Worm (Caenorhabditis elegans) whole organism, L3 larva: ENCODE measurements around the gene zhit-2.
A peak's percentile ranks its signal among the peaks of the same experiment; 100 is the strongest.

Source experiments
- R02D3.7 ChIP-seq: fragments of 150-350 bp; optimal IDR thresholded peaks from 2 replicates; lab custom pipeline; 2014; ENCODE audit warnings: missing biosample characterization, missing genetic modification characterization
- ZK546.5 ChIP-seq: sonication (generic microtip); optimal IDR thresholded peaks from 2 replicates; lab custom pipeline; 2017; ENCODE audit warnings: missing biosample characterization, missing genetic modification characterization
- aly-2 ChIP-seq: fragments of 150-350 bp; optimal IDR thresholded peaks from 2 replicates; lab custom pipeline; 2014; ENCODE audit warnings: missing biosample characterization, missing genetic modification characterization
- ama-1 ChIP-seq: fragments of 150-350 bp; optimal IDR thresholded peaks from 2 replicates; lab custom pipeline; 2018
- ceh-16 ChIP-seq: sonication (generic microtip); optimal IDR thresholded peaks from 2 replicates; lab custom pipeline; 2017; ENCODE audit warnings: missing biosample characterization, missing genetic modification characterization
- ceh-28 ChIP-seq: fragments of 150-350 bp; optimal IDR thresholded peaks from 2 replicates; lab custom pipeline; 2014; ENCODE audit warnings: missing biosample characterization, missing genetic modification reagents, missing genetic modification characterization
- ceh-82 ChIP-seq: fragments of 150-350 bp; optimal IDR thresholded peaks from 2 replicates; lab custom pipeline; 2014; ENCODE audit warnings: missing biosample characterization, missing genetic modification characterization
- ceh-9 ChIP-seq: sonication (generic microtip); optimal IDR thresholded peaks from 2 replicates; lab custom pipeline; 2018; ENCODE audit warnings: missing biosample characterization, missing genetic modification characterization
- daf-12 ChIP-seq: fragments of 150-350 bp; optimal IDR thresholded peaks from 2 replicates; lab custom pipeline; 2014; ENCODE audit warnings: missing biosample characterization, missing genetic modification reagents, missing genetic modification characterization
- egl-27 ChIP-seq: sonication (generic microtip); optimal IDR thresholded peaks from 4 replicates; lab custom pipeline; 2017; ENCODE audit warnings: missing biosample characterization, missing genetic modification reagents, missing genetic modification characterization
- elt-1 ChIP-seq: fragments of 150-350 bp; optimal IDR thresholded peaks from 2 replicates; lab custom pipeline; 2014; ENCODE audit warnings: missing biosample characterization, missing genetic modification characterization
- elt-2 ChIP-seq: sonication (generic microtip); optimal IDR thresholded peaks from 2 replicates; lab custom pipeline; 2016; ENCODE audit warnings: missing genetic modification reagents, mild to moderate bottlenecking, missing genetic modification characterization, missing compliant biosample characterization
- elt-3 ChIP-seq, 3 experiments: fragments of 150-350 bp in 1 of 3; sonication (generic microtip) in 2 of 3; optimal IDR thresholded peaks; 2 replicates in 2 of 3; 4 replicates in 1 of 3; lab custom pipeline; 2014 to 2017; ENCODE audit warnings: missing biosample characterization in 3 of 3, missing genetic modification characterization in 3 of 3
- eor-1 ChIP-seq, 2 experiments: fragments of 150-350 bp; optimal IDR thresholded peaks; 2 replicates each; lab custom pipeline; 2014 to 2018; ENCODE audit warnings: missing biosample characterization in 2 of 2, missing genetic modification characterization in 2 of 2
- fkh-10 ChIP-seq: sonication (generic microtip); optimal IDR thresholded peaks from 2 replicates; lab custom pipeline; 2017; ENCODE audit warnings: missing biosample characterization, missing genetic modification reagents, missing genetic modification characterization
- fkh-2 ChIP-seq: fragments of 150-350 bp; optimal IDR thresholded peaks from 2 replicates; lab custom pipeline; 2014; ENCODE audit warnings: missing biosample characterization, missing genetic modification reagents, missing genetic modification characterization
- fos-1 ChIP-seq: fragments of 150-350 bp; optimal IDR thresholded peaks from 2 replicates; lab custom pipeline; 2014; ENCODE audit warnings: missing biosample characterization, missing genetic modification characterization
- hmg-11 ChIP-seq: sonication (generic microtip); optimal IDR thresholded peaks from 2 replicates; lab custom pipeline; 2016; ENCODE audit warnings: missing genetic modification characterization, missing compliant biosample characterization
- jun-1 ChIP-seq: fragments of 150-350 bp; optimal IDR thresholded peaks from 2 replicates; lab custom pipeline; 2014; ENCODE audit warnings: missing biosample characterization, missing genetic modification reagents, missing genetic modification characterization
- lin-15B ChIP-seq: fragments of 150-350 bp; optimal IDR thresholded peaks from 2 replicates; lab custom pipeline; 2014; ENCODE audit warnings: missing biosample characterization, missing genetic modification characterization
- lin-39 ChIP-seq: fragments of 150-350 bp; optimal IDR thresholded peaks from 2 replicates; lab custom pipeline; 2018; ENCODE audit warnings: missing biosample characterization, missing genetic modification reagents, missing genetic modification characterization
- lsy-12 ChIP-seq: sonication (generic microtip); optimal IDR thresholded peaks from 2 replicates; lab custom pipeline; 2016; ENCODE audit warnings: mild to moderate bottlenecking, missing genetic modification characterization, missing compliant biosample characterization
- mdl-1 ChIP-seq: fragments of 150-350 bp; optimal IDR thresholded peaks from 2 replicates; lab custom pipeline; 2014; ENCODE audit warnings: missing biosample characterization, missing genetic modification characterization
- mml-1 ChIP-seq: fragments of 150-350 bp; sonication (generic microtip); optimal IDR thresholded peaks from 3 replicates; lab custom pipeline; 2014; ENCODE audit warnings: missing biosample characterization, missing genetic modification characterization
- nfya-1 ChIP-seq: sonication (generic microtip); optimal IDR thresholded peaks from 2 replicates; lab custom pipeline; 2017; ENCODE audit warnings: missing genetic modification characterization, mild to moderate bottlenecking, missing compliant biosample characterization, antibody characterized with exemption, moderate library complexity; ENCODE audit not compliant: insufficient read depth
- nhr-11 ChIP-seq: fragments of 150-350 bp; optimal IDR thresholded peaks from 2 replicates; lab custom pipeline; 2014; ENCODE audit warnings: missing biosample characterization, missing genetic modification characterization
- nhr-23 ChIP-seq: fragments of 150-350 bp; optimal IDR thresholded peaks from 2 replicates; lab custom pipeline; 2014; ENCODE audit warnings: missing biosample characterization, missing genetic modification reagents, missing genetic modification characterization
- nhr-25 ChIP-seq: sonication (generic microtip); optimal IDR thresholded peaks from 2 replicates; lab custom pipeline; 2017; ENCODE audit warnings: missing biosample characterization, missing genetic modification characterization
- nhr-28 ChIP-seq: fragments of 150-350 bp; optimal IDR thresholded peaks from 2 replicates; lab custom pipeline; 2014; ENCODE audit warnings: missing biosample characterization, missing genetic modification characterization
- nhr-43 ChIP-seq: sonication (generic microtip); optimal IDR thresholded peaks from 2 replicates; lab custom pipeline; 2016; ENCODE audit warnings: mild to moderate bottlenecking, missing genetic modification characterization, missing compliant biosample characterization; ENCODE audit not compliant: poor library complexity, severe bottlenecking
- nhr-67 ChIP-seq: fragments of 150-350 bp; optimal IDR thresholded peaks from 2 replicates; lab custom pipeline; 2014; ENCODE audit warnings: missing biosample characterization, missing genetic modification characterization
- nhr-76 ChIP-seq: fragments of 150-350 bp; sonication (generic microtip); optimal IDR thresholded peaks from 5 replicates; lab custom pipeline; 2014; ENCODE audit warnings: missing biosample characterization, missing genetic modification characterization
- nhr-77 ChIP-seq: fragments of 150-350 bp; optimal IDR thresholded peaks from 2 replicates; lab custom pipeline; 2014; ENCODE audit warnings: missing biosample characterization, missing genetic modification characterization
- pha-4 ChIP-seq: fragments of 150-350 bp; optimal IDR thresholded peaks from 2 replicates; lab custom pipeline; 2014; ENCODE audit warnings: missing biosample characterization, missing genetic modification reagents, missing genetic modification characterization
- pqm-1 ChIP-seq: fragments of 150-350 bp; optimal IDR thresholded peaks from 2 replicates; lab custom pipeline; 2017; ENCODE audit warnings: missing biosample characterization, missing genetic modification characterization, inconsistent platforms
- sea-2 ChIP-seq: fragments of 150-350 bp; sonication (generic microtip); optimal IDR thresholded peaks from 4 replicates; lab custom pipeline; 2014; ENCODE audit warnings: missing biosample characterization, missing genetic modification reagents, missing genetic modification characterization
- skn-1 ChIP-seq: fragments of 150-350 bp; optimal IDR thresholded peaks from 2 replicates; lab custom pipeline; 2014; ENCODE audit warnings: missing biosample characterization, missing genetic modification characterization
- snpc-4 ChIP-seq: fragments of 150-350 bp; optimal IDR thresholded peaks from 2 replicates; lab custom pipeline; 2014; ENCODE audit warnings: missing biosample characterization, missing genetic modification characterization
- tbx-2 ChIP-seq: sonication (generic microtip); optimal IDR thresholded peaks from 2 replicates; lab custom pipeline; 2016; ENCODE audit warnings: mild to moderate bottlenecking, missing genetic modification characterization, missing compliant biosample characterization
- unc-39 ChIP-seq: sonication (generic microtip); optimal IDR thresholded peaks from 4 replicates; lab custom pipeline; 2017; ENCODE audit warnings: missing biosample characterization, missing genetic modification characterization
- unc-62 ChIP-seq: fragments of 150-350 bp; sonication (generic microtip); optimal IDR thresholded peaks from 4 replicates; lab custom pipeline; 2014; ENCODE audit warnings: missing biosample characterization, missing genetic modification reagents, missing genetic modification characterization
- zag-1 ChIP-seq: fragments of 150-350 bp; optimal IDR thresholded peaks from 2 replicates; lab custom pipeline; 2014; ENCODE audit warnings: missing biosample characterization, missing genetic modification characterization
- ztf-4 ChIP-seq: fragments of 150-350 bp; optimal IDR thresholded peaks from 2 replicates; lab custom pipeline; 2014; ENCODE audit warnings: missing biosample characterization, missing genetic modification characterization

zhit-2 gene

DNA sequence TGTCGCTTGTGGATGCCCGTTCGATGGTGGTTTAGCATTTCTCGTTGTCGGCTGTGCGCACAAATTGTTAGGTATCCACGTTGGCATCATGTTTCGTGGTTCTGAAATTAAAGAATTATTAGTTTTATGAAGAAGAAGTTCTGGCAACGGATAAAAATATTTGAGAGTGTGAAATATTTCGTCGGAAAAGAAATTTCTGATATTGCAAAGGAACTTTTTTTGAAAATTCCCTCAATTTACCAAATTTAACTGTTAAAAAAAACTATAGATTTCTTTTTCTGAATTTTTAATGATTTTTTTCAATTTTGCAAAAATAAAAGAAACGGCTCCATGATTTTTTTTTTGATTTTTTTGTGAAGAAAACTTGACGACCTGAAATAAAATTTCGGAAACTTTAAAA lies 16.2 kb downstream of the zhit-2 start, which contains the start of gene mpk-1:
Gene mpk-1 (minus strand): TSS at position 101 of the 400 bp plus-strand sequence.
- no peak for TF ChIP-seq nhr-25 (tag; lab: Kevin White, UChicago)
- no peak for TF ChIP-seq zag-1
- TF ChIP-seq unc-62 = no peak
- no peak for TF ChIP-seq aly-2
- no peak for TF ChIP-seq lsy-12 (tag; lab: Kevin White, UChicago)
- TF ChIP-seq egl-27 (tag; lab: Kevin White, UChicago) = no peak
- no peak for TF ChIP-seq pqm-1
- no peak for TF ChIP-seq nfya-1 (tag; lab: Kevin White, UChicago)
- TF ChIP-seq ztf-4 (tag; lab: Kevin White, UChicago) = no peak
- TF ChIP-seq ceh-9 (tag; lab: Kevin White, UChicago) = no peak
- TF ChIP-seq mml-1 (tag; lab: Kevin White, UChicago) = no peak
- no peak for TF ChIP-seq ZK546.5 (tag; lab: Kevin White, UChicago)
- TF ChIP-seq ceh-28 (tag; lab: Kevin White, UChicago) = no peak
- TF ChIP-seq nhr-11 (tag; lab: Kevin White, UChicago) = no peak
- no peak for TF ChIP-seq fkh-10
- TF ChIP-seq ceh-82 = no peak
- TF ChIP-seq nhr-43 (tag; lab: Kevin White, UChicago) = no peak
- no peak for TF ChIP-seq pha-4 (tag; lab: Kevin White, UChicago)
- no peak for TF ChIP-seq fkh-2 (tag; lab: Kevin White, UChicago)

DNA sequence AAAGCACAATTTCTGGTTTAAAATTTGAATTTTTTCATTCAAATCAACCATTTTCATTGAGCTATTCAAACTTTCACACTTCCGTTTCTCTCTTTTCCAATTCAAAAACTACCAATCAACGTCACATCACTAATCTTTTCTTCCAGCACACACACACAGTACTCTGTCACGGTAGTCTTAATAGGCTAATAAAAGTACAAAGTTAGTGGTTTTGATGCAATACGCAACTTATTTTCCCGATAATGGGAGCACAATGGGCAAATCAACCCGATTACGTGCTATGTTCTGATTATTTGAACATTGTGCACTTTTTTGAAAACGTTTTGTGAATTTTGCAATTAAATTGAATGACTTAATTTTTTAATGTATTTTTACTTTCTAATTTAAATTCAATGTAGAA lies 16.8 kb downstream of the zhit-2 start:
- no peak for TF ChIP-seq elt-3 (tag; optimal IDR thresholded peaks at IDR 0.05; lab: Kevin White, UChicago)
- peak; percentile 56 for TF ChIP-seq pqm-1
- TF ChIP-seq elt-2 (tag; lab: Kevin White, UChicago) = peak; percentile 75
- TF ChIP-seq unc-39 = no peak
- peak; percentile 30 for TF ChIP-seq nfya-1 (tag; lab: Kevin White, UChicago)
- no peak for TF ChIP-seq jun-1 (tag; lab: Kevin White, UChicago)
- no peak for TF ChIP-seq ama-1 (lab: Kevin White, UChicago)
- TF ChIP-seq, all 47 proteins: peak for 3

- no peak for TF ChIP-seq pha-4 (tag; lab: Kevin White, UChicago)
- TF ChIP-seq mdl-1 (tag; lab: Kevin White, UChicago) = no peak
- TF ChIP-seq eor-1 (tag; optimal IDR thresholded peaks at IDR 0.05; lab: Kevin White, UChicago) = no peak
- no peak for TF ChIP-seq ama-1 (lab: Kevin White, UChicago)
- peak; percentile 5 for TF ChIP-seq hmg-11 (tag; lab: Kevin White, UChicago)
- no peak for TF ChIP-seq lin-39 (tag; lab: Kevin White, UChicago)
These were observed 19.5 kb downstream of the zhit-2 start for ce11 chrIII:4224722-4225121.

DNA sequence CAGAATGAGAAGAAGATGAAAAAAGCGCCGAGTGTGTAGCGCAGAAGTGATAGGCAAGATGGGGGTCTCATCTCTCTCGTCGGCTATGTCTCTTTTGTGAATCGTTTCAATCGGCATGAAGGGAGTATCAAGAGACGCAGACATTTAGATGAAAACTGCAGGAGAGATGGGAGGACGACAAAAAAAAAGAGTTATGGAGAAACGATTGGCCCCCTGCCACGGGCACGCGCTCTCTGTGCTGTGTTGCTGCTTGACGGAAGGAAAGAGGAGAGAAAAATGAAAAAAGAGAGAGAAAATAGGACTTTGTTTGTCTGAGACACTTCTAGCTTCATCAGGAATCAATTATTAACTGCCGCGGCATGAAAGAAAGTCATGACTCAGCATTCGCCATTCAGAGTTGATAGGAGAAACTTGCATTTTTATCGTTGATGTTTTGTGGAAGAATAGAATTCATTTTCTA lies 20.5 kb downstream of the zhit-2 start:
- TF ChIP-seq mdl-1 (tag; lab: Kevin White, UChicago) = peak; percentile 81
- TF ChIP-seq fkh-10 = no peak
- no peak for TF ChIP-seq daf-12 (tag; lab: Kevin White, UChicago)
- peak; percentile 26 for TF ChIP-seq nhr-23 (tag; lab: Kevin White, UChicago)
- TF ChIP-seq fkh-2 (tag; lab: Kevin White, UChicago) = peak; percentile 41
- no peak for TF ChIP-seq nhr-77
- peak; percentile 81 for TF ChIP-seq pha-4 (tag; lab: Kevin White, UChicago)
- peak; percentile 74 for TF ChIP-seq skn-1
- peak; percentile 93 for TF ChIP-seq jun-1 (tag; lab: Kevin White, UChicago)
- TF ChIP-seq lsy-12 (tag; lab: Kevin White, UChicago) = peak; percentile 2
- peak; percentile 86 for TF ChIP-seq elt-2 (tag; lab: Kevin White, UChicago)
- peak; percentile 14 for TF ChIP-seq unc-39
- peak; percentile 38 for TF ChIP-seq sea-2 (GFP tag; lab: Kevin White, UChicago)
- TF ChIP-seq ceh-9 (tag; lab: Kevin White, UChicago) = no peak
- TF ChIP-seq R02D3.7 (tag; lab: Kevin White, UChicago) = peak; percentile 35
- peak; percentile 88 for TF ChIP-seq nhr-11 (tag; lab: Kevin White, UChicago)
- peak; percentile 49 for TF ChIP-seq unc-62
- no peak for TF ChIP-seq ZK546.5 (tag; lab: Kevin White, UChicago)
- TF ChIP-seq fos-1 (tag; lab: Kevin White, UChicago) = peak; percentile 45
- peak; percentile 48 for TF ChIP-seq elt-1 (tag; lab: Kevin White, UChicago)
- no peak for TF ChIP-seq nhr-67 (tag; lab: Kevin White, UChicago)
- TF ChIP-seq eor-1 (tag; optimal IDR thresholded peaks at IDR 0.05; lab: Kevin White, UChicago) = no peak
- TF ChIP-seq ceh-28 (tag; lab: Kevin White, UChicago) = peak; percentile 27
- TF ChIP-seq hmg-11 (tag; lab: Kevin White, UChicago) = peak; percentile 92
- no peak for TF ChIP-seq aly-2
- no peak for TF ChIP-seq nhr-76 (tag; lab: Kevin White, UChicago)
- peak; percentile 28 for TF ChIP-seq ceh-82
- no peak for TF ChIP-seq ztf-4 (tag; lab: Kevin White, UChicago)
- peak; percentile 58 for TF ChIP-seq lin-15B (tag; lab: Kevin White, UChicago)
- TF ChIP-seq snpc-4 = peak; percentile 11
- TF ChIP-seq tbx-2 (tag; lab: Kevin White, UChicago) = peak; percentile 71
- no peak for TF ChIP-seq elt-3 (tag; optimal IDR thresholded peaks at IDR 0.05; lab: Kevin White, UChicago)
- TF ChIP-seq nhr-28 (tag; lab: Kevin White, UChicago) = no peak
- TF ChIP-seq mml-1 (tag; lab: Kevin White, UChicago) = no peak
- TF ChIP-seq ceh-16 (tag; lab: Kevin White, UChicago) = no peak
- peak; percentile 95 for TF ChIP-seq lin-39 (tag; lab: Kevin White, UChicago)
- TF ChIP-seq nfya-1 (tag; lab: Kevin White, UChicago) = peak; percentile 95
- peak; percentile 20 for TF ChIP-seq nhr-25 (tag; lab: Kevin White, UChicago)
